Fruit fly (Drosophila melanogaster) whole organism, prepupa: ENCODE data around the gene AIMP2.

Experiments
- Blimp-1 ChIP-seq: fragments of 200-800 bp; sonication (Bioruptor generic); optimal IDR thresholded peaks from 3 replicates; lab custom pipeline; 2017; ENCODE audit warnings: missing biosample characterization, missing genetic modification characterization, mild to moderate bottlenecking, moderate library complexity, missing genetic modification reagents
- CG1621 ChIP-seq: fragments of 200-800 bp; sonication (Bioruptor generic); optimal IDR thresholded peaks from 3 replicates; lab custom pipeline; 2018; ENCODE audit warnings: missing biosample characterization, mild to moderate bottlenecking, missing genetic modification characterization
- CG8319 ChIP-seq: fragments of 200-800 bp; sonication (Bioruptor generic); optimal IDR thresholded peaks from 3 replicates; lab custom pipeline; 2016; ENCODE audit warnings: missing biosample characterization, missing genetic modification characterization
- CG9139 ChIP-seq: fragments of 200-800 bp; sonication (Bioruptor generic); optimal IDR thresholded peaks from 3 replicates; lab custom pipeline; 2017; ENCODE audit warnings: missing biosample characterization, mild to moderate bottlenecking, missing genetic modification characterization
- Eip75B ChIP-seq: fragments of 200-800 bp; sonication (Bioruptor generic); optimal IDR thresholded peaks from 3 replicates; lab custom pipeline; 2016; ENCODE audit warnings: missing biosample characterization, missing genetic modification characterization
- Hr38 ChIP-seq: sonication (Bioruptor generic); optimal IDR thresholded peaks from 2 replicates; lab custom pipeline; 2016; ENCODE audit warnings: missing biosample characterization, missing genetic modification characterization
- Hr39 ChIP-seq: fragments of 200-800 bp; sonication (Bioruptor generic); optimal IDR thresholded peaks from 2 replicates; lab custom pipeline; 2016; ENCODE audit warnings: missing biosample characterization, missing genetic modification characterization
- fd85E ChIP-seq: fragments of 200-800 bp; sonication (Bioruptor generic); optimal IDR thresholded peaks from 3 replicates; lab custom pipeline; 2016; ENCODE audit warnings: missing biosample characterization, missing genetic modification characterization

- TF ChIP-seq CG8319 (no peak), CG1621 (tag; lab: Kevin White, UChicago) (no peak), Eip75B (GFP tag; lab: Kevin White, UChicago) (no peak), Blimp-1 (GFP tag; lab: Kevin White, UChicago) (no peak), fd85E (GFP tag; lab: Kevin White, UChicago) (no peak), CG9139 (GFP tag; lab: Kevin White, UChicago) (no peak), Hr39 (GFP tag; lab: Kevin White, UChicago) (no peak), Hr38 (GFP tag; lab: Kevin White, UChicago) (no peak)
These were observed 14.5 kb downstream of the AIMP2 start for dm6 chr3L:15597945-15598344.
